Worm (Caenorhabditis elegans) whole organism, L1 larva: ENCODE data around the gene srw-13.

Experiments
- C16A3.4 ChIP-seq: fragments of 150-350 bp; optimal IDR thresholded peaks from 2 replicates; lab custom pipeline; 2014; ENCODE audit warnings: missing biosample characterization, missing genetic modification characterization
- C34B4.2 ChIP-seq: sonication (generic microtip); optimal IDR thresholded peaks from 2 replicates; lab custom pipeline; 2017; ENCODE audit warnings: mild to moderate bottlenecking, missing genetic modification characterization, missing compliant biosample characterization
- F16B12.6 ChIP-seq: fragments of 150-350 bp; optimal IDR thresholded peaks from 2 replicates; lab custom pipeline; 2014; ENCODE audit warnings: missing biosample characterization, missing genetic modification characterization
- Y116A8C.19 ChIP-seq: sonication (generic microtip); optimal IDR thresholded peaks from 2 replicates; lab custom pipeline; 2016; ENCODE audit warnings: missing compliant biosample characterization, missing genetic modification characterization, borderline replicate concordance
- aha-1 ChIP-seq: fragments of 150-350 bp; optimal IDR thresholded peaks from 2 replicates; lab custom pipeline; 2014; ENCODE audit warnings: missing biosample characterization, missing genetic modification characterization
- aly-2 ChIP-seq: fragments of 150-350 bp; optimal IDR thresholded peaks from 2 replicates; lab custom pipeline; 2014; ENCODE audit warnings: missing biosample characterization, missing genetic modification characterization
- ama-1 ChIP-seq: fragments of 150-350 bp; optimal IDR thresholded peaks from 2 replicates; lab custom pipeline; 2014
- ceh-63 ChIP-seq: fragments of 200-800 bp; sonication (Bioruptor generic); optimal IDR thresholded peaks from 2 replicates; lab custom pipeline; 2018; ENCODE audit warnings: mild to moderate bottlenecking, missing genetic modification characterization, missing compliant biosample characterization
- ceh-88 ChIP-seq: fragments of 200-800 bp; sonication (Bioruptor generic); IDR thresholded peaks from 2 replicates; pipeline ENCODE4 v1.3.6; 2022; ENCODE audit warnings: missing genetic modification characterization, missing compliant biosample characterization
- ceh-90 ChIP-seq: sonication (generic microtip); optimal IDR thresholded peaks from 2 replicates; lab custom pipeline; 2016; ENCODE audit warnings: missing genetic modification characterization, missing compliant biosample characterization
- dpl-1 ChIP-seq, 3 experiments: fragments of 150-350 bp in 2 of 3; sonication (generic microtip) in 1 of 3; optimal IDR thresholded peaks; 2 replicates each; lab custom pipeline; 2014 to 2017; ENCODE audit warnings: missing biosample characterization in 3 of 3, missing genetic modification characterization in 3 of 3, missing genetic modification reagents in 3 of 3
- dsc-1 ChIP-seq: sonication (generic microtip); optimal IDR thresholded peaks from 2 replicates; lab custom pipeline; 2016; ENCODE audit warnings: mild to moderate bottlenecking, missing genetic modification characterization, missing compliant biosample characterization
- efl-3 ChIP-seq: fragments of 200-800 bp; sonication (Bioruptor generic); optimal IDR thresholded peaks from 2 replicates; lab custom pipeline; 2018; ENCODE audit warnings: mild to moderate bottlenecking, missing genetic modification characterization, missing compliant biosample characterization
- egl-13 ChIP-seq: sonication (generic microtip); optimal IDR thresholded peaks from 2 replicates; lab custom pipeline; 2016; ENCODE audit warnings: missing genotype, missing genetic modification reagents, missing genetic modification characterization, missing compliant biosample characterization
- egl-27 ChIP-seq, 2 experiments: fragments of 150-350 bp in 1 of 2; sonication (generic microtip); optimal IDR thresholded peaks; 3 replicates each; lab custom pipeline; 2017 to 2018; ENCODE audit warnings: missing biosample characterization in 2 of 2, missing genetic modification characterization in 2 of 2, missing genetic modification reagents in 2 of 2
- elt-3 ChIP-seq, 6 experiments: fragments of 150-350 bp in 1 of 6; sonication (generic microtip); optimal IDR thresholded peaks; 2 replicates each; lab custom pipeline; 2017 to 2018; ENCODE audit warnings: missing biosample characterization in 6 of 6, missing genetic modification characterization in 6 of 6, inconsistent platforms in 1 of 6
- fkh-10 ChIP-seq: sonication (generic microtip); optimal IDR thresholded peaks from 2 replicates; lab custom pipeline; 2017; ENCODE audit warnings: missing biosample characterization, missing genetic modification reagents, missing genetic modification characterization
- fkh-4 ChIP-seq: sonication (generic microtip); optimal IDR thresholded peaks from 2 replicates; lab custom pipeline; 2016; ENCODE audit warnings: missing compliant biosample characterization, missing genetic modification characterization, borderline replicate concordance
- fkh-8 ChIP-seq: sonication (generic microtip); optimal IDR thresholded peaks from 2 replicates; lab custom pipeline; 2016; ENCODE audit warnings: mild to moderate bottlenecking, missing genetic modification characterization, missing compliant biosample characterization
- fos-1 ChIP-seq: fragments of 150-350 bp; optimal IDR thresholded peaks from 2 replicates; lab custom pipeline; 2014; ENCODE audit warnings: missing biosample characterization, missing genetic modification characterization
- hlh-17 ChIP-seq: fragments of 200-800 bp; sonication (Bioruptor generic); optimal IDR thresholded peaks from 2 replicates; lab custom pipeline; 2018; ENCODE audit warnings: missing genetic modification characterization, mild to moderate bottlenecking, missing compliant biosample characterization, moderate library complexity, borderline replicate concordance
- hlh-4 ChIP-seq: sonication (generic microtip); optimal IDR thresholded peaks from 2 replicates; lab custom pipeline; 2016; ENCODE audit warnings: mild to moderate bottlenecking, missing genetic modification characterization, missing compliant biosample characterization
- hpl-2 ChIP-seq: fragments of 150-350 bp; optimal IDR thresholded peaks from 2 replicates; lab custom pipeline; 2014; ENCODE audit warnings: missing biosample characterization, missing genetic modification reagents, missing genetic modification characterization
- irx-1 ChIP-seq: sonication (generic microtip); optimal IDR thresholded peaks from 2 replicates; lab custom pipeline; 2016; ENCODE audit warnings: missing genetic modification characterization, missing compliant biosample characterization
- jun-1 ChIP-seq: fragments of 150-350 bp; optimal IDR thresholded peaks from 2 replicates; lab custom pipeline; 2014; ENCODE audit warnings: missing biosample characterization, missing genetic modification reagents, missing genetic modification characterization
- lin-13 ChIP-seq: fragments of 150-350 bp; optimal IDR thresholded peaks from 2 replicates; lab custom pipeline; 2014; ENCODE audit warnings: missing biosample characterization, missing genetic modification reagents, missing genetic modification characterization
- lin-15B ChIP-seq: fragments of 150-350 bp; sonication (generic microtip); optimal IDR thresholded peaks from 3 replicates; lab custom pipeline; 2014; ENCODE audit warnings: missing biosample characterization, missing genetic modification characterization
- lin-35 ChIP-seq, 2 experiments: fragments of 150-350 bp; optimal IDR thresholded peaks; 2 replicates each; lab custom pipeline; 2014; ENCODE audit warnings: missing biosample characterization in 2 of 2, missing genetic modification characterization in 2 of 2, missing genetic modification reagents in 2 of 2
- lir-3 ChIP-seq: sonication (generic microtip); optimal IDR thresholded peaks from 2 replicates; lab custom pipeline; 2016; ENCODE audit warnings: mild to moderate bottlenecking, missing genetic modification characterization, moderate library complexity, missing compliant biosample characterization; ENCODE audit not compliant: poor library complexity
- lsy-2 ChIP-seq, 2 experiments: fragments of 150-350 bp; optimal IDR thresholded peaks; 2 replicates each; lab custom pipeline; 2014; ENCODE audit warnings: missing biosample characterization in 2 of 2, missing genetic modification characterization in 2 of 2
- mab-9 ChIP-seq: fragments of 200-800 bp; sonication (Bioruptor generic); IDR thresholded peaks from 2 replicates; pipeline ENCODE4 v1.3.6; 2022; ENCODE audit warnings: missing genetic modification reagents, missing genetic modification characterization, missing compliant biosample characterization
- mep-1 ChIP-seq: fragments of 150-350 bp; optimal IDR thresholded peaks from 2 replicates; lab custom pipeline; 2014; ENCODE audit warnings: missing biosample characterization, missing genetic modification characterization
- nhr-11 ChIP-seq: fragments of 150-350 bp; optimal IDR thresholded peaks from 2 replicates; lab custom pipeline; 2014; ENCODE audit warnings: missing biosample characterization, missing genetic modification characterization
- nhr-20 ChIP-seq: sonication (generic microtip); optimal IDR thresholded peaks from 2 replicates; lab custom pipeline; 2016; ENCODE audit warnings: mild to moderate bottlenecking, missing genetic modification characterization, missing compliant biosample characterization
- nhr-28 ChIP-seq: fragments of 150-350 bp; optimal IDR thresholded peaks from 2 replicates; lab custom pipeline; 2014; ENCODE audit warnings: missing biosample characterization, missing genetic modification characterization
- nhr-76 ChIP-seq: sonication (generic microtip); optimal IDR thresholded peaks from 2 replicates; lab custom pipeline; 2017; ENCODE audit warnings: missing biosample characterization, missing genetic modification characterization
- nhr-84 ChIP-seq: sonication (generic microtip); optimal IDR thresholded peaks from 2 replicates; lab custom pipeline; 2017; ENCODE audit warnings: missing biosample characterization, missing genetic modification characterization
- nhr-85 ChIP-seq: sonication (generic microtip); peaks from one replicate; lab custom pipeline; 2016; ENCODE audit warnings: missing genetic modification characterization, inconsistent platforms, missing compliant biosample characterization
- nhr-90 ChIP-seq: sonication (generic microtip); optimal IDR thresholded peaks from 2 replicates; lab custom pipeline; 2016; ENCODE audit warnings: mild to moderate bottlenecking, missing genetic modification characterization, missing compliant biosample characterization; ENCODE audit not compliant: poor library complexity
- pag-3 ChIP-seq: sonication (generic microtip); optimal IDR thresholded peaks from 2 replicates; lab custom pipeline; 2017; ENCODE audit warnings: missing genetic modification characterization, mild to moderate bottlenecking, missing compliant biosample characterization, antibody characterized with exemption, borderline replicate concordance; ENCODE audit not compliant: insufficient read depth
- pax-3 ChIP-seq: fragments of 200-800 bp; sonication (Bioruptor generic); optimal IDR thresholded peaks from 2 replicates; lab custom pipeline; 2018; ENCODE audit warnings: mild to moderate bottlenecking, missing genetic modification characterization, moderate library complexity, missing compliant biosample characterization
- rnt-1 ChIP-seq: sonication (generic microtip); optimal IDR thresholded peaks from 2 replicates; lab custom pipeline; 2016; ENCODE audit warnings: mild to moderate bottlenecking, missing genetic modification characterization, moderate library complexity, missing compliant biosample characterization
- skn-1 ChIP-seq: fragments of 150-350 bp; optimal IDR thresholded peaks from 2 replicates; lab custom pipeline; 2014; ENCODE audit warnings: missing biosample characterization, missing genetic modification characterization
- snpc-4 ChIP-seq: fragments of 150-350 bp; optimal IDR thresholded peaks from 2 replicates; lab custom pipeline; 2014; ENCODE audit warnings: missing biosample characterization, missing genetic modification characterization
- swsn-7 ChIP-seq: sonication (generic microtip); optimal IDR thresholded peaks from 2 replicates; lab custom pipeline; 2016; ENCODE audit warnings: missing genetic modification characterization, missing compliant biosample characterization
- tbx-2 ChIP-seq: sonication (generic microtip); optimal IDR thresholded peaks from 2 replicates; lab custom pipeline; 2016; ENCODE audit warnings: missing genetic modification characterization, missing compliant biosample characterization
- tlp-1 ChIP-seq: fragments of 150-350 bp; optimal IDR thresholded peaks from 2 replicates; lab custom pipeline; 2014; ENCODE audit warnings: missing biosample characterization, missing genetic modification characterization
- unc-130 ChIP-seq: fragments of 150-350 bp; optimal IDR thresholded peaks from 2 replicates; lab custom pipeline; 2017; ENCODE audit warnings: missing biosample characterization, missing genetic modification characterization, inconsistent platforms
- unc-30 ChIP-seq: sonication (generic microtip); optimal IDR thresholded peaks from 2 replicates; lab custom pipeline; 2017; ENCODE audit warnings: missing biosample characterization, missing genetic modification characterization
- zag-1 ChIP-seq: fragments of 150-350 bp; optimal IDR thresholded peaks from 2 replicates; lab custom pipeline; 2014; ENCODE audit warnings: missing biosample characterization, missing genetic modification characterization
- zip-4 ChIP-seq: fragments of 200-800 bp; sonication (Bioruptor generic); optimal IDR thresholded peaks from 2 replicates; lab custom pipeline; 2018; ENCODE audit warnings: mild to moderate bottlenecking, missing genetic modification characterization, moderate library complexity, missing compliant biosample characterization
- ztf-11 ChIP-seq, 2 experiments: sonication (generic microtip); optimal IDR thresholded peaks; 2 replicates each; lab custom pipeline; 2016 to 2017; ENCODE audit warnings: missing genetic modification characterization in 2 of 2, missing biosample characterization in 1 of 2, missing compliant biosample characterization in 1 of 2
- ztf-4 ChIP-seq: fragments of 150-350 bp; optimal IDR thresholded peaks from 2 replicates; lab custom pipeline; 2014; ENCODE audit warnings: missing biosample characterization, missing genetic modification characterization

srw-13 gene

DNA sequence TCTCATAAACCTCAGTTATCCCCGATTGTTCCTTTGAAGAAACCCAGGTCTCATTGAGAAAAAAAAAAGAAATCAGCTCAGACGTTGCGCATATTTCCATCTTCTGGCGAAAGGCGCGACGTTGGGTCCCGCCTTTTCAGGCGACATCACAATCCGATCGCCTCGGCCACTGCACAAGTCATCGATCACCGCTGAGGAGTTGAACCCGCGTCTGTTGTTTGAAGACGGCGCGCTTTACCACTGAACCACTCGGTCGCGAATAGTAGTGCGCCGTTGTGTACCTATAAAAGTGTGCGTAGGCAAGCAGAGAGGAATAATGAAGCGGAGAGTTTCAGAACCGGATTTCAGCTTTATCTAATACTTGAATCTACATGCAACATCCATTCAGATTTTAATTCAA is 41.4 kb upstream of the srw-13 start, which contains the start of gene Y75B12B.11 (continued):
- TF ChIP-seq Y116A8C.19 (tag; lab: Kevin White, UChicago) (no peak), nhr-85 (tag; lab: Kevin White, UChicago) (peak; percentile 82), lsy-2 (tag; optimal IDR thresholded peaks at IDR 0.05; lab: Kevin White, UChicago) (peak; percentile 57 to 67), irx-1 (tag; lab: Kevin White, UChicago) (peak; percentile 28), mep-1 (tag; lab: Kevin White, UChicago) (peak; percentile 79), lir-3 (peak; percentile 51), C34B4.2 (tag; lab: Kevin White, UChicago) (peak; percentile 29), zag-1 (tag; lab: Kevin White, UChicago) (no peak), lin-13 (GFP tag; lab: Kevin White, UChicago) (peak; percentile 34), snpc-4 (tag; lab: Kevin White, UChicago) (peak; percentile 56), nhr-90 (tag; lab: Kevin White, UChicago) (peak; percentile 75), lin-35 (GFP tag; optimal IDR thresholded peaks at IDR 0.05; lab: Kevin White, UChicago) (peak; percentile 73 to 89), pax-3 (tag; lab: Kevin White, UChicago) (peak; percentile 86), C16A3.4 (tag; lab: Kevin White, UChicago) (peak; percentile 69), hpl-2 (GFP tag; lab: Kevin White, UChicago) (peak; percentile 11), nhr-84 (tag; lab: Kevin White, UChicago) (no peak), aly-2 (tag; lab: Kevin White, UChicago) (no peak), mab-9 (no peak), F16B12.6 (tag; lab: Kevin White, UChicago) (peak; percentile 34), zip-4 (GFP tag; lab: Kevin White, UChicago) (peak; percentile 29), fkh-10 (GFP tag; lab: Kevin White, UChicago) (no peak), unc-130 (tag; lab: Kevin White, UChicago) (no peak), ztf-11 (tag; optimal IDR thresholded peaks at IDR 0.05; lab: Kevin White, UChicago) (peak in 1 of 2 experiments; percentile 33), swsn-7 (tag; lab: Kevin White, UChicago) (peak; percentile 70), hlh-17 (GFP tag; lab: Kevin White, UChicago) (no peak), ceh-63 (GFP tag; lab: Kevin White, UChicago) (no peak), nhr-28 (tag; lab: Kevin White, UChicago) (no peak), unc-30 (tag; lab: Kevin White, UChicago) (no peak), pag-3 (no peak), hlh-4 (no peak), ceh-90 (tag; lab: Kevin White, UChicago) (no peak), nhr-11 (tag; lab: Kevin White, UChicago) (no peak), nhr-20 (tag; lab: Kevin White, UChicago) (peak; percentile 79), ztf-4 (tag; lab: Kevin White, UChicago) (peak; percentile 78), efl-3 (no peak), ama-1 (lab: Kevin White, UChicago) (peak; percentile 86), dpl-1 (GFP tag; optimal IDR thresholded peaks at IDR 0.05; lab: Kevin White, UChicago) (peak; percentile 60 to 72 (median 70)), elt-3 (tag; optimal IDR thresholded peaks at IDR 0.05; lab: Kevin White, UChicago) (peak in 2 of 6 experiments; percentile 46 to 48), fkh-8 (tag; lab: Kevin White, UChicago) (peak; percentile 88), fkh-4 (tag; lab: Kevin White, UChicago) (peak; percentile 9), rnt-1 (tag; lab: Kevin White, UChicago) (peak; percentile 85), tbx-2 (tag; lab: Kevin White, UChicago) (peak; percentile 66), lin-15B (peak; percentile 49), aha-1 (tag; lab: Kevin White, UChicago) (no peak), ceh-88 (no peak), tlp-1 (tag; lab: Kevin White, UChicago) (no peak), fos-1 (peak; percentile 16), dsc-1 (tag; lab: Kevin White, UChicago) (peak; percentile 66), egl-27 (tag; optimal IDR thresholded peaks at IDR 0.05; lab: Kevin White, UChicago) (no peak), jun-1 (tag; lab: Kevin White, UChicago) (peak; percentile 45), egl-13 (tag; lab: Kevin White, UChicago) (no peak), skn-1 (tag; lab: Kevin White, UChicago) (peak; percentile 67), nhr-76 (no peak)
